Worm (Caenorhabditis elegans) whole organism, young adult: ENCODE data around the gene Y94H6A.3.

Experiments
- B0019.2 ChIP-seq: fragments of 200-800 bp; sonication (Bioruptor generic); conservative IDR thresholded peaks from 2 replicates; pipeline ENCODE4 v1.3.6; 2022; ENCODE audit warnings: missing genetic modification reagents, missing genetic modification characterization, missing compliant biosample characterization
- B0035.1 ChIP-seq: sonication (generic microtip); optimal IDR thresholded peaks from 2 replicates; lab custom pipeline; 2016; ENCODE audit warnings: missing genetic modification characterization, mild to moderate bottlenecking, missing compliant biosample characterization, missing genotype, missing genetic modification reagents
- B0261.1 ChIP-seq: sonication (generic microtip); optimal IDR thresholded peaks from 2 replicates; lab custom pipeline; 2016; ENCODE audit warnings: mild to moderate bottlenecking, missing genetic modification characterization, moderate library complexity, missing compliant biosample characterization
- C06A6.2 ChIP-seq: fragments of 200-800 bp; sonication (Bioruptor generic); conservative IDR thresholded peaks from 2 replicates; pipeline ENCODE4 v1.3.6; 2022; ENCODE audit warnings: missing genetic modification characterization, missing compliant biosample characterization
- D2030.7 ChIP-seq: fragments of 200-800 bp; sonication (Bioruptor generic); IDR thresholded peaks from 2 replicates; pipeline ENCODE4 v1.3.6; 2022; ENCODE audit warnings: missing genetic modification reagents, missing genetic modification characterization, missing compliant biosample characterization
- F23B12.7 ChIP-seq: sonication (generic microtip); optimal IDR thresholded peaks from 2 replicates; lab custom pipeline; 2017; ENCODE audit warnings: missing genetic modification characterization, mild to moderate bottlenecking, missing compliant biosample characterization, antibody characterized with exemption, moderate library complexity; ENCODE audit not compliant: insufficient read depth
- F33H1.4 ChIP-seq: fragments of 200-800 bp; sonication (Bioruptor generic); IDR thresholded peaks from 2 replicates; pipeline ENCODE4 v1.3.6; 2022; ENCODE audit warnings: missing genetic modification reagents, missing genetic modification characterization, missing compliant biosample characterization
- F37B4.10 ChIP-seq: fragments of 200-800 bp; sonication (Bioruptor generic); IDR thresholded peaks from 2 replicates; pipeline ENCODE4 v1.3.6; 2022; ENCODE audit warnings: missing genetic modification characterization, missing compliant biosample characterization
- F49E8.2 ChIP-seq: sonication (generic microtip); optimal IDR thresholded peaks from 3 replicates; lab custom pipeline; 2017; ENCODE audit warnings: missing genetic modification characterization, mild to moderate bottlenecking, missing compliant biosample characterization, antibody characterized with exemption, moderate library complexity; ENCODE audit not compliant: insufficient read depth
- F55B11.4 ChIP-seq: sonication (generic microtip); optimal IDR thresholded peaks from 2 replicates; lab custom pipeline; 2016; ENCODE audit warnings: missing compliant biosample characterization, missing genetic modification characterization, borderline replicate concordance; ENCODE audit not compliant: insufficient read depth
- F57A8.1 ChIP-seq: fragments of 200-800 bp; sonication (Bioruptor generic); optimal IDR thresholded peaks from 2 replicates; lab custom pipeline; 2018; ENCODE audit warnings: mild to moderate bottlenecking, missing genetic modification characterization, moderate library complexity, missing compliant biosample characterization
- K12H6.12 ChIP-seq: fragments of 200-800 bp; sonication (Bioruptor generic); optimal IDR thresholded peaks from 2 replicates; lab custom pipeline; 2018; ENCODE audit warnings: mild to moderate bottlenecking, missing genetic modification characterization, missing compliant biosample characterization
- T07F8.4 ChIP-seq: sonication (generic microtip); optimal IDR thresholded peaks from 2 replicates; lab custom pipeline; 2016; ENCODE audit warnings: mild to moderate bottlenecking, missing genetic modification characterization, moderate library complexity, missing compliant biosample characterization
- Y53F4B.3 ChIP-seq: fragments of 200-800 bp; sonication (Bioruptor generic); IDR thresholded peaks from 2 replicates; pipeline ENCODE4 v1.3.6; 2022; ENCODE audit warnings: missing genetic modification reagents, missing genetic modification characterization, missing compliant biosample characterization
- ZK185.1 ChIP-seq: sonication (generic microtip); optimal IDR thresholded peaks from 2 replicates; lab custom pipeline; 2016; ENCODE audit warnings: mild to moderate bottlenecking, missing genetic modification characterization, missing compliant biosample characterization; ENCODE audit not compliant: poor library complexity, severe bottlenecking
- aptf-2 ChIP-seq: fragments of 200-800 bp; sonication (Bioruptor generic); conservative IDR thresholded peaks from 2 replicates; pipeline ENCODE4 v1.3.6; 2022; ENCODE audit warnings: missing genetic modification reagents, missing genetic modification characterization, missing compliant biosample characterization
- atf-7 ChIP-seq: sonication (generic microtip); optimal IDR thresholded peaks from 2 replicates; lab custom pipeline; 2017; ENCODE audit warnings: mild to moderate bottlenecking, missing genetic modification characterization, missing compliant biosample characterization
- bed-2 ChIP-seq: fragments of 200-800 bp; sonication (Bioruptor generic); IDR thresholded peaks from 2 replicates; pipeline ENCODE4 v1.3.6; 2022; ENCODE audit warnings: missing genetic modification reagents, missing genetic modification characterization, missing compliant biosample characterization
- cebp-1 ChIP-seq, 2 experiments: fragments of 200-800 bp in 1 of 2; sonication (Bioruptor generic) in 1 of 2; sonication (generic microtip) in 1 of 2; IDR thresholded peaks in 1 of 2; optimal IDR thresholded peaks in 1 of 2; 2 replicates each; pipeline versions ENCODE4 v1.3.6 to Lab custom; 2017 to 2022; ENCODE audit warnings: missing compliant biosample characterization in 2 of 2, missing genetic modification characterization in 2 of 2, mild to moderate bottlenecking in 1 of 2, missing genetic modification reagents in 1 of 2, moderate library complexity in 1 of 2
- cebp-2 ChIP-seq: fragments of 200-800 bp; sonication (Bioruptor generic); IDR thresholded peaks from 2 replicates; pipeline ENCODE4 v1.3.6; 2022; ENCODE audit warnings: missing genetic modification characterization, missing compliant biosample characterization
- ceh-27 ChIP-seq: fragments of 200-800 bp; sonication (Bioruptor generic); optimal IDR thresholded peaks from 2 replicates; lab custom pipeline; 2018; ENCODE audit warnings: mild to moderate bottlenecking, missing genetic modification characterization, moderate library complexity, missing compliant biosample characterization
- ceh-91 ChIP-seq: fragments of 200-800 bp; sonication (Bioruptor generic); IDR thresholded peaks from 2 replicates; pipeline ENCODE4 v1.3.6; 2022; ENCODE audit warnings: missing genetic modification reagents, missing genetic modification characterization, missing compliant biosample characterization
- efl-1 ChIP-seq: fragments of 150-350 bp; optimal IDR thresholded peaks from 2 replicates; lab custom pipeline; 2014; ENCODE audit warnings: missing biosample characterization, missing genetic modification reagents, missing genetic modification characterization
- egl-18 ChIP-seq: fragments of 200-800 bp; sonication (Bioruptor generic); IDR thresholded peaks from 2 replicates; pipeline ENCODE4 v1.3.6; 2022; ENCODE audit warnings: missing genetic modification reagents, missing genetic modification characterization, missing compliant biosample characterization
- fkh-3 ChIP-seq: sonication (generic microtip); optimal IDR thresholded peaks from 2 replicates; lab custom pipeline; 2016; ENCODE audit warnings: mild to moderate bottlenecking, missing genetic modification characterization, missing compliant biosample characterization
- hrde-1 ChIP-seq: sonication (generic microtip); optimal IDR thresholded peaks from 2 replicates; lab custom pipeline; 2016; ENCODE audit warnings: missing genetic modification characterization, mild to moderate bottlenecking, missing compliant biosample characterization, moderate library complexity, missing genotype, missing genetic modification reagents, borderline replicate concordance
- lag-1 ChIP-seq: fragments of 200-800 bp; sonication (Bioruptor generic); IDR thresholded peaks from 2 replicates; pipeline ENCODE4 v1.3.6; 2022; ENCODE audit warnings: missing genetic modification reagents, missing genetic modification characterization, missing compliant biosample characterization
- lin-26 ChIP-seq: fragments of 200-800 bp; sonication (Bioruptor generic); IDR thresholded peaks from 2 replicates; pipeline ENCODE4 v1.3.6; 2022; ENCODE audit warnings: missing genetic modification reagents, missing genetic modification characterization, missing compliant biosample characterization
- lin-40 ChIP-seq: sonication (generic microtip); optimal IDR thresholded peaks from 2 replicates; lab custom pipeline; 2016; ENCODE audit warnings: missing genetic modification characterization, mild to moderate bottlenecking, missing compliant biosample characterization, missing genotype, missing genetic modification reagents
- lin-54 ChIP-seq: fragments of 200-800 bp; sonication (Bioruptor generic); optimal IDR thresholded peaks from 2 replicates; lab custom pipeline; 2018; ENCODE audit warnings: mild to moderate bottlenecking, missing genetic modification characterization, missing compliant biosample characterization
- madf-10 ChIP-seq: sonication (generic microtip); optimal IDR thresholded peaks from 2 replicates; lab custom pipeline; 2016; ENCODE audit warnings: mild to moderate bottlenecking, missing genetic modification characterization, missing compliant biosample characterization
- madf-3 ChIP-seq: fragments of 200-800 bp; sonication (Bioruptor generic); IDR thresholded peaks from 2 replicates; pipeline ENCODE4 v1.3.6; 2022; ENCODE audit warnings: missing genetic modification reagents, missing genetic modification characterization, missing compliant biosample characterization
- madf-6 ChIP-seq: fragments of 200-800 bp; sonication (Bioruptor generic); IDR thresholded peaks from 2 replicates; pipeline ENCODE4 v1.3.6; 2022; ENCODE audit warnings: missing genetic modification reagents, missing genetic modification characterization, missing compliant biosample characterization
- nfyb-1 ChIP-seq: fragments of 200-800 bp; sonication (Bioruptor generic); IDR thresholded peaks from 2 replicates; pipeline ENCODE4 v1.3.6; 2022; ENCODE audit warnings: missing genetic modification reagents, missing genetic modification characterization, missing compliant biosample characterization
- nhr-80 ChIP-seq: sonication (generic microtip); optimal IDR thresholded peaks from 2 replicates; lab custom pipeline; 2016; ENCODE audit warnings: missing genetic modification characterization, missing compliant biosample characterization
- pha-4 ChIP-seq: fragments of 150-350 bp; sonication (generic microtip); optimal IDR thresholded peaks from 2 replicates; lab custom pipeline; 2014; ENCODE audit warnings: missing biosample characterization, missing genetic modification reagents, missing genetic modification characterization
- rcor-1 ChIP-seq: fragments of 200-800 bp; sonication (Bioruptor generic); IDR thresholded peaks from 2 replicates; pipeline ENCODE4 v1.3.6; 2022; ENCODE audit warnings: missing genetic modification reagents, missing genetic modification characterization, missing compliant biosample characterization
- repo-1 ChIP-seq: sonication (generic microtip); optimal IDR thresholded peaks from 2 replicates; lab custom pipeline; 2017; ENCODE audit warnings: mild to moderate bottlenecking, missing genetic modification characterization, missing compliant biosample characterization
- rpc-1 ChIP-seq, 2 experiments: fragments of 150-350 bp in 1 of 2; sonication (generic microtip) in 1 of 2; optimal IDR thresholded peaks; 2 replicates each; lab custom pipeline; 2014 to 2018; ENCODE audit warnings: missing biosample characterization in 1 of 2, missing genetic modification characterization in 1 of 2, missing genetic modification reagents in 1 of 2, missing genotype in 1 of 2
- somi-1 ChIP-seq: fragments of 200-800 bp; sonication (Bioruptor generic); optimal IDR thresholded peaks from 2 replicates; lab custom pipeline; 2018; ENCODE audit warnings: mild to moderate bottlenecking, missing genetic modification characterization, missing compliant biosample characterization
- sptf-2 ChIP-seq: fragments of 200-800 bp; sonication (Bioruptor generic); optimal IDR thresholded peaks from 2 replicates; lab custom pipeline; 2018; ENCODE audit warnings: mild to moderate bottlenecking, missing genetic modification characterization, missing compliant biosample characterization
- tbp1 ChIP-seq: fragments of 200-800 bp; sonication (Bioruptor generic); optimal IDR thresholded peaks from 2 replicates; lab custom pipeline; 2018; ENCODE audit warnings: mild to moderate bottlenecking, missing genetic modification characterization, missing compliant biosample characterization
- ztf-22 ChIP-seq: fragments of 200-800 bp; sonication (Bioruptor generic); optimal IDR thresholded peaks from 2 replicates; lab custom pipeline; 2018; ENCODE audit warnings: mild to moderate bottlenecking, missing genetic modification characterization, moderate library complexity, missing compliant biosample characterization
- ztf-26 ChIP-seq: sonication (generic microtip); optimal IDR thresholded peaks from 2 replicates; lab custom pipeline; 2017; ENCODE audit warnings: missing genetic modification characterization, missing compliant biosample characterization
- ztf-6 ChIP-seq: fragments of 200-800 bp; sonication (Bioruptor generic); IDR thresholded peaks from 2 replicates; pipeline ENCODE4 v1.3.6; 2022; ENCODE audit warnings: missing genetic modification reagents, missing genetic modification characterization, missing compliant biosample characterization

Gene Y94H6A.3

ce11 chrIV:2654965-2655364 is 21.3 kb upstream of the Y94H6A.3 start (continued):
- peak; percentile 67 for TF ChIP-seq F33H1.4
- TF ChIP-seq ztf-26 = no peak

DNA sequence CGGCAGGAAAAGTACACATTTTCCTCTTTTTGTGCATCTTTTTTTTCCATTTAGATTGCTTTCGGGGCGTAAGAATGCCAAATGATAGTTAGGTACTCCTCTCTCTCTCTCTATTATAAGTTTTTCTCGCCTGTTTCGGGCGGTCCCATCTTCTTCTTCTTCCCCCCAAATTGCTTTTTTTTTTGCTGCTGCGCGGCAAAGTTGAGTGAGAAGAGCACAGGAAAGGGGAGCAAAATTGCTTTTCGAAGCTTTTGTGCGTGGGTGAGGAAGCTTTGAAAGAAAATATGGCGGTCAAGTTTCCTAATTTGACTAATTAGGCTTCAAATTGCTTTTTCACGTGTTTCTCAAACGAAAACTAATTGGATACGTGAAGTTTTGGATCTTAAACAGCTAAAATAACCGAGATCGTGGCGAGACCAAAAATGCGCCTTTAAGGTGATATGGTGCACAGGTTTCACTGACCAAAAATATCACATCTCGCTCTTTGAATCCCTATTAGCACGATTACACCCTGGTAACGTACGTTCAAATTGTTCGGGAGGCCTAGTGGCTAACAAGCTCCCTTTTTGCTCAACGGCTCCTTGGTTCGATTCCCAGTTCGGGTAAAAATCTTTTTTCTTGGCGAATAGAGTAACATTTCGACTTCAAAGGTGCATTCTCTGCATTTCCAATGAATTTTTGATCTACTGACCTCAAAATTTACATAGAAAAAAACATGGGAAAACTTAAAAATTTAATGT is 19.7 kb upstream of the Y94H6A.3 start:
- TF ChIP-seq F37B4.10 (GFP tag; lab: Robert Waterston, UW) (no peak), nfyb-1 (GFP tag; lab: Robert Waterston, UW) (no peak), rcor-1 (GFP tag; lab: Robert Waterston, UW) (no peak), atf-7 (tag; lab: Kevin White, UChicago) (no peak), repo-1 (tag; lab: Kevin White, UChicago) (no peak), egl-18 (no peak), lag-1 (GFP tag; lab: Robert Waterston, UW) (no peak), ztf-22 (GFP tag; lab: Kevin White, UChicago) (no peak), madf-10 (tag; lab: Kevin White, UChicago) (no peak), F57A8.1 (GFP tag; lab: Kevin White, UChicago) (no peak), rpc-1 (optimal IDR thresholded peaks at IDR 0.05; lab: Kevin White, UChicago) (peak; percentile 62), rpc-1 (tag; optimal IDR thresholded peaks at IDR 0.05; lab: Kevin White, UChicago) (peak; percentile 65), ZK185.1 (tag; lab: Kevin White, UChicago) (no peak), ztf-26 (no peak), B0261.1 (tag; lab: Kevin White, UChicago) (peak; percentile 57), F23B12.7 (tag; lab: Kevin White, UChicago) (no peak), Y53F4B.3 (GFP tag; lab: Robert Waterston, UW) (no peak), ztf-6 (GFP tag; lab: Robert Waterston, UW) (no peak), fkh-3 (tag; lab: Kevin White, UChicago) (no peak), hrde-1 (no peak), lin-26 (GFP tag; lab: Robert Waterston, UW) (peak; percentile 41; the same call in 1 of the 2 replicates), tbp1 (GFP tag; lab: Kevin White, UChicago) (peak; percentile 88), lin-54 (no peak), somi-1 (GFP tag; lab: Kevin White, UChicago) (no peak), ceh-91 (GFP tag; lab: Robert Waterston, UW) (no peak), K12H6.12 (tag; lab: Kevin White, UChicago) (no peak), C06A6.2 (GFP tag; lab: Robert Waterston, UW) (no peak), cebp-1 (GFP tag; IDR thresholded peaks at IDR 0.05; lab: Robert Waterston, UW) (no peak), cebp-1 (tag; optimal IDR thresholded peaks at IDR 0.05; lab: Kevin White, UChicago) (no peak), cebp-2 (GFP tag; lab: Robert Waterston, UW) (no peak), nhr-80 (no peak), B0035.1 (tag; lab: Kevin White, UChicago) (no peak), madf-3 (GFP tag; lab: Robert Waterston, UW) (no peak), aptf-2 (GFP tag; lab: Robert Waterston, UW) (no peak), madf-6 (GFP tag; lab: Robert Waterston, UW) (peak; percentile 36; the same call in 1 of the 2 replicates), ceh-27 (GFP tag; lab: Kevin White, UChicago) (no peak), D2030.7 (no peak), F55B11.4 (tag; lab: Kevin White, UChicago) (no peak), F49E8.2 (tag; lab: Kevin White, UChicago) (peak; percentile 0), pha-4 (tag; lab: Kevin White, UChicago) (no peak), sptf-2 (GFP tag; lab: Kevin White, UChicago) (no peak), B0019.2 (GFP tag; lab: Robert Waterston, UW) (no peak), lin-40 (tag; lab: Kevin White, UChicago) (no peak), efl-1 (no peak), T07F8.4 (tag; lab: Kevin White, UChicago) (no peak), bed-2 (GFP tag; lab: Robert Waterston, UW) (no peak)
